Worm (Caenorhabditis elegans): ENCODE measurements around the gene nucb-1.

The nucb-1 gene

DNA sequence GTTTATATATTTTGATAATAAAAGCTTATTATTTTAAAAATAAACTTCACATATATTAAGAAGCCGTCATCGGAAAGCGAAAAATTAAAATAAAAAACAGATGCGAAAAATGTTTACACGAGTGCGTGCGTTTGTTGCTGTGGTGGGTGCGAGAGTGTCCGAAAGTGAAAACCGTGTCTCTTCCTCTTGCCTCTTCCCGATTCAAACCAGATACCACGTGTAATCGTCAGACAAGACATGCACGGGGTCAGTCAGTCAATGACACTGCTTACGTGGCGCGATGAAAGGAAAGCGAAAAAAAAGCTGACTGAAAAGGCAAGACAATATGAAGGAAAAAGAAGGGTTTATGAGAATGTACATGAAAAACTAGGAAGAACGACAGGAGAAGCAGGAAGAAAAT, 33.4 kb downstream of the nucb-1 start (continued):
- TF ChIP-seq sma-9 (GFP tag; optimal IDR thresholded peaks at IDR 0.05) (no peak), sma-9 (tag; optimal IDR thresholded peaks at IDR 0.05) (no peak), Y55F3AM.14 (GFP tag; optimal IDR thresholded peaks at IDR 0.05) (no peak), nhr-77 (tag; optimal IDR thresholded peaks at IDR 0.05) (no peak), mdl-1 (tag; optimal IDR thresholded peaks at IDR 0.05) (peak in 1 of 2 experiments; percentile 14), lin-39 (tag; optimal IDR thresholded peaks at IDR 0.05) (no peak)

DNA sequence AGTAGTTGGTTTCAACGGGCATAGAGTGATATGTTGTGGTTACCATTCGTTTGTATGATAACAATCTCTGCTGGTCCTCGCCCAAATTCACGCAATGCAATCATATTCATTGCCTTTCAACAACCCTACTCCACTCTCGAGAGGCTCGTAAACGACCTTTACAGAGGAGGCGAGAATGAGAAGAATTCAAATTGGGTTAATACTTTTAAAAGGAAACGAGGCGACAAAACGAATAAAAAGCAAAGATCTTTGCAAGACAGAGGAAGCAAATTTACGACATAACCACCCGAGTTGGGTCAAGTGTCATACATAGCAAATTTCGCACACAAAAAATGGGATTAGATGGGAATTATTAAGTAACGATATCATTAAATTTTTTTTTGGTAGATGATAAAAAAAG, 34.9 kb downstream of the nucb-1 start:
- TF ChIP-seq nhr-129 (tag; optimal IDR thresholded peaks at IDR 0.05) (no peak), aly-2 (tag; optimal IDR thresholded peaks at IDR 0.05) (no peak), dmd-4 (tag; optimal IDR thresholded peaks at IDR 0.05) (no peak), crh-2 (tag; optimal IDR thresholded peaks at IDR 0.05) (no peak), ceh-16 (tag; optimal IDR thresholded peaks at IDR 0.05) (no peak), nhr-23 (tag; optimal IDR thresholded peaks at IDR 0.05) (no peak), unc-39 (tag; optimal IDR thresholded peaks at IDR 0.05) (no peak), mdl-1 (tag; optimal IDR thresholded peaks at IDR 0.05) (no peak), blmp-1 (tag; optimal IDR thresholded peaks at IDR 0.05; ENCODE audit: insufficient read depth) (no peak), R02D3.7 (tag; optimal IDR thresholded peaks at IDR 0.05) (no peak), lin-39 (tag; optimal IDR thresholded peaks at IDR 0.05) (no peak), snpc-4 (tag; optimal IDR thresholded peaks at IDR 0.05) (no peak), ZK546.5 (tag; optimal IDR thresholded peaks at IDR 0.05) (no peak), unc-55 (GFP tag; optimal IDR thresholded peaks at IDR 0.05) (no peak), sem-4 (tag; optimal IDR thresholded peaks at IDR 0.05) (no peak), nhr-10 (tag; optimal IDR thresholded peaks at IDR 0.05) (no peak), fos-1 (tag; optimal IDR thresholded peaks at IDR 0.05) (no peak), peb-1 (tag; optimal IDR thresholded peaks at IDR 0.05) (no peak), egl-27 (tag; optimal IDR thresholded peaks at IDR 0.05) (no peak)

DNA sequence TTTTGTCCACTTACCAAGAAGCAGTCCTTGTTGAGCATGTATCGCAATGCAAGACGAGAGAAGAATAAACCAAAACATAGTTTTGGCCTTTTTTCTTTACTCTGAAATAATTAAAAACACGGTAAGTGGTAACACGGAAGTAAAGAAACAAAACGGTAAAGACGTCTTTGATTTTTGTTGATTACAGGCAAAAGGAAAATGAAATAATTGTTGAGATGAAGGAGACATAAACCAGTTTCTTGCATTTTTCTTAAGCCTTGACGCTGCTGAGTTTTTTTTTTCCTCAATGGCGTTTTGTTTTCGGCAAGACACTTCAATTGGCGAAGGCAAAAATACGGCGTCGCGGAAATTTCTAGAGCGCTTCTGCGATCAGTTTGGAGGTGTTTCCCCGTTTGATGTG, 39.3 kb downstream of the nucb-1 start, which contains the start of gene zipt-13:
Gene zipt-13 (minus strand): TSS at position 101 of the 400 bp plus-strand sequence.
- TF ChIP-seq nhr-25 (tag; optimal IDR thresholded peaks at IDR 0.05), result peak; percentile 24
- no peak for TF ChIP-seq mdl-1 (tag; optimal IDR thresholded peaks at IDR 0.05)
- peak; percentile 27 for TF ChIP-seq sem-4 (tag; optimal IDR thresholded peaks at IDR 0.05)

DNA sequence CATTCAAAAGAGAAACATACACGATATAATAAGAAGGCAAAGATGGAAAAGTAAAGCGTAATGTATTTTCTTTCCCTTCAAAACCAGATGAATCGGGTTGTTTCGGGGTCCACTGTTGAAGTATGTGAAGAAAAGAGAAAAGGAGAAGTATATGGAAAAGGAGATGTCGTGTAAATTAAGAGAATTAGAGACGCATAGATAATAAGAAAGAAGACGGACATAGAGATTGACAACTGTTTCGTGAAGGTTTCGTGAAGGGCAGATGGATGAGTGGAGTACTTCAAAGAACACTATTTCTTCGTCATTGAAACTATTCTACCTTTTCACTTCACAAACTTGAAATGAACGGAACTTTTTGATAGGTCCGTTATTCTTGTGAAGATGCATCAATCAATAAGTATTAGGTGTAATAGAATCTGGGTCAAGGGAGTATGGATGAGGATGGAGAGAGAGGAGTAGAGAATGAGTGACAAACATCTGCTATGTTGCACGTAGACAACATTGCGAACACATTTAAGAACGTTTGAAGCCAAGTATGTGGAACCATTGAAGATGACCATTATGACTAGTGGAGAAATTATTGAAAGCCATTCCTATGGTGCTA, 40.7 kb downstream of the nucb-1 start:
- TF ChIP-seq F13H6.1 (tag; optimal IDR thresholded peaks at IDR 0.05), result peak; percentile 68
- no peak for TF ChIP-seq ceh-16 (tag; optimal IDR thresholded peaks at IDR 0.05)
- no peak for TF ChIP-seq nhr-11 (tag; optimal IDR thresholded peaks at IDR 0.05)
- no peak for TF ChIP-seq nhr-129 (tag; optimal IDR thresholded peaks at IDR 0.05)
- TF ChIP-seq nhr-10 (tag; optimal IDR thresholded peaks at IDR 0.05), result no peak
- no peak for TF ChIP-seq nhr-77 (tag; optimal IDR thresholded peaks at IDR 0.05)
- peak in 1 of 2 experiments; percentile 53 for TF ChIP-seq lsy-2 (tag; optimal IDR thresholded peaks at IDR 0.05)
- TF ChIP-seq ceh-82 (tag; optimal IDR thresholded peaks at IDR 0.05), result no peak
- no peak for TF ChIP-seq nhr-6 (tag; optimal IDR thresholded peaks at IDR 0.05)
- TF ChIP-seq ztf-4 (tag; optimal IDR thresholded peaks at IDR 0.05), result no peak
- peak; percentile 48 for TF ChIP-seq crh-2 (tag; optimal IDR thresholded peaks at IDR 0.05)
- TF ChIP-seq nhr-21 (tag; optimal IDR thresholded peaks at IDR 0.05), result peak; percentile 48
- no peak for TF ChIP-seq ama-1 (optimal IDR thresholded peaks at IDR 0.05)
- TF ChIP-seq ztf-11 (tag; optimal IDR thresholded peaks at IDR 0.05), result no peak
- no peak for TF ChIP-seq mbf-1 (tag; optimal IDR thresholded peaks at IDR 0.05)
- TF ChIP-seq Y55F3AM.14 (GFP tag; optimal IDR thresholded peaks at IDR 0.05), result no peak
- TF ChIP-seq alr-1 (tag; optimal IDR thresholded peaks at IDR 0.05), result no peak
- no peak for TF ChIP-seq peb-1 (tag; optimal IDR thresholded peaks at IDR 0.05)
- peak; percentile 42 for TF ChIP-seq blmp-1 (tag; optimal IDR thresholded peaks at IDR 0.05; ENCODE audit: insufficient read depth)
- peak; percentile 44 for TF ChIP-seq C34F6.9 (tag; optimal IDR thresholded peaks at IDR 0.05)
- no peak for TF ChIP-seq skn-1 (tag; optimal IDR thresholded peaks at IDR 0.05)
- peak; percentile 6 for TF ChIP-seq fos-1 (tag; optimal IDR thresholded peaks at IDR 0.05)
- TF ChIP-seq gmeb-1 (tag; optimal IDR thresholded peaks at IDR 0.05), result no peak
- TF ChIP-seq nhr-237 (tag; optimal IDR thresholded peaks at IDR 0.05), result no peak
- no peak for TF ChIP-seq unc-39 (tag; optimal IDR thresholded peaks at IDR 0.05)
- TF ChIP-seq sem-4 (tag; optimal IDR thresholded peaks at IDR 0.05), result peak; percentile 35
- peak; percentile 80 for TF ChIP-seq nhr-25 (tag; optimal IDR thresholded peaks at IDR 0.05)
- no peak for TF ChIP-seq elt-3 (tag; optimal IDR thresholded peaks at IDR 0.05)
- TF ChIP-seq sma-9 (GFP tag; optimal IDR thresholded peaks at IDR 0.05), result peak; percentile 68
- no peak for TF ChIP-seq sma-9 (tag; optimal IDR thresholded peaks at IDR 0.05)
- TF ChIP-seq aly-2 (tag; optimal IDR thresholded peaks at IDR 0.05), result no peak
- TF ChIP-seq dmd-4 (tag; optimal IDR thresholded peaks at IDR 0.05), result no peak
- TF ChIP-seq ztf-1 (GFP tag; conservative IDR thresholded peaks at IDR 0.05), result no peak
- no peak for TF ChIP-seq egl-27 (tag; optimal IDR thresholded peaks at IDR 0.05)
- no peak for TF ChIP-seq mab-5 (tag; optimal IDR thresholded peaks at IDR 0.05)
- no peak for TF ChIP-seq snpc-4 (tag; optimal IDR thresholded peaks at IDR 0.05)
- TF ChIP-seq nhr-12 (tag; optimal IDR thresholded peaks at IDR 0.05), result no peak
- TF ChIP-seq lin-39 (tag; optimal IDR thresholded peaks at IDR 0.05), result no peak
- peak; percentile 19 for TF ChIP-seq sma-3 (GFP tag; optimal IDR thresholded peaks at IDR 0.05)
- no peak for TF ChIP-seq unc-55 (GFP tag; optimal IDR thresholded peaks at IDR 0.05)
